Comparison of ENCODE assay signal across 4 worm cellular contexts in the genomic region with DNA sequence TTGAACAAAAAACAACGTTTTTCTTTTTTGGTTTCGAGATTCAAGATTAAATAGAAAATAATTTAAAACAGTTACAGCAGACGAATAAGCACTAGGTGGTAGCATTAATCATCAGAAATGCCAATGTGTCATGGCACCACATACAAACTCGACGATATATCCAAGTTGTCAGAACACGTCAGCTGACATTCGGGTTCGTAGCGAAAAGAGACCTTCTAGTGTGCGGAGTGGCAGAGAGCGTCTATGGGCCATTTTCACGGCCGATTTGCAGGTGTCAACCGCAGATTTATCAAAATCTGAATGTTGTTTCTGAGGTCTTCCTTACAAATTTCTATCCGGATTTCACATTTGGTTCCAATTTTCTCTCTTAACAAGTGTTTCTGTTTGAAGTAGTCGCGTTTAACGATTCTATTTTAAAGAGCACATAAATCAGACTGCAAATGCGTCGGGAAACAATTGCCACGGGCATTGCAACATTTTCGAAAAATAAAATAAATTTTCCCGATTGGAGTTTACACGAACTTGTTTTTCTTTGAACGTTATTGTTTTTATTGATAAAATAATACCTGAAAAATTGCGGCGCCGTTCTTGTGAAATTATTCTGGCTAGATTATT.
TF ChIP-seq lines count a peak whose summit lies in the region.

No protein-coding gene starts in this region.

TF ChIP-seq in whole organism, L1 larva, 84 proteins besides CTCF, POLR2A, EP300 and RAD21:
- TF ChIP-seq vab-15 (tag; optimal IDR thresholded peaks at IDR 0.05; lab: Kevin White, UChicago), result no peak
- no peak for TF ChIP-seq egl-13 (tag; optimal IDR thresholded peaks at IDR 0.05; lab: Kevin White, UChicago)
- no peak for TF ChIP-seq hlh-4 (tag; optimal IDR thresholded peaks at IDR 0.05; lab: Kevin White, UChicago)
- TF ChIP-seq ets-5 (GFP tag; IDR thresholded peaks at IDR 0.05; lab: Robert Waterston, UW), result no peak
- TF ChIP-seq xbp-1 (tag; optimal IDR thresholded peaks at IDR 0.05; lab: Kevin White, UChicago), result no peak
- TF ChIP-seq rnt-1 (tag; optimal IDR thresholded peaks at IDR 0.05; lab: Kevin White, UChicago), result peak; percentile 11
- peak; percentile 22 for TF ChIP-seq fkh-4 (tag; optimal IDR thresholded peaks at IDR 0.05; lab: Kevin White, UChicago; ENCODE audit: borderline replicate concordance)
- TF ChIP-seq ztf-4 (tag; optimal IDR thresholded peaks at IDR 0.05; lab: Kevin White, UChicago), result no peak
- peak; percentile 83 for TF ChIP-seq pag-3 (tag; optimal IDR thresholded peaks at IDR 0.05; lab: Kevin White, UChicago; ENCODE audit: borderline replicate concordance, insufficient read depth)
- TF ChIP-seq snu-23 (GFP tag; optimal IDR thresholded peaks at IDR 0.05; lab: Kevin White, UChicago), result no peak
- peak; percentile 82 for TF ChIP-seq dsc-1 (tag; optimal IDR thresholded peaks at IDR 0.05; lab: Kevin White, UChicago)
- no peak for TF ChIP-seq mab-9 (GFP tag; IDR thresholded peaks at IDR 0.05; lab: Robert Waterston, UW)
- no peak for TF ChIP-seq hpl-2 (GFP tag; optimal IDR thresholded peaks at IDR 0.05; lab: Kevin White, UChicago)
- TF ChIP-seq nhr-84 (tag; optimal IDR thresholded peaks at IDR 0.05; lab: Kevin White, UChicago), result no peak
- TF ChIP-seq nhr-71 (tag; optimal IDR thresholded peaks at IDR 0.05; lab: Kevin White, UChicago), result no peak
- TF ChIP-seq ceh-63 (GFP tag; optimal IDR thresholded peaks at IDR 0.05; lab: Kevin White, UChicago), result no peak
- TF ChIP-seq sup-37 (GFP tag; optimal IDR thresholded peaks at IDR 0.05; lab: Kevin White, UChicago), result no peak
- TF ChIP-seq hlh-17 (GFP tag; optimal IDR thresholded peaks at IDR 0.05; lab: Kevin White, UChicago; ENCODE audit: borderline replicate concordance), result no peak
TF ChIP-seq in whole organism, L1 larva: peak in this region for 4.

TF ChIP-seq in whole organism, L3 larva, 47 proteins besides CTCF, POLR2A, EP300 and RAD21:
- TF ChIP-seq ztf-11 (tag; optimal IDR thresholded peaks at IDR 0.05; lab: Kevin White, UChicago), result no peak
- TF ChIP-seq fkh-10 (GFP tag; optimal IDR thresholded peaks at IDR 0.05; lab: Kevin White, UChicago), result no peak
- TF ChIP-seq nhr-12 (tag; optimal IDR thresholded peaks at IDR 0.05; lab: Kevin White, UChicago), result no peak
- TF ChIP-seq egl-5 (tag; optimal IDR thresholded peaks at IDR 0.05; lab: Kevin White, UChicago), result peak; percentile 24
- no peak for TF ChIP-seq snpc-4 (tag; optimal IDR thresholded peaks at IDR 0.05; lab: Kevin White, UChicago)
- no peak for TF ChIP-seq elt-3 (tag; optimal IDR thresholded peaks at IDR 0.05; lab: Kevin White, UChicago)
- no peak for TF ChIP-seq nhr-43 (tag; optimal IDR thresholded peaks at IDR 0.05; lab: Kevin White, UChicago; ENCODE audit: poor library complexity, severe bottlenecking)
- TF ChIP-seq elt-1 (tag; optimal IDR thresholded peaks at IDR 0.05; lab: Kevin White, UChicago), result no peak
- peak; percentile 12 for TF ChIP-seq lin-39 (tag; optimal IDR thresholded peaks at IDR 0.05; lab: Kevin White, UChicago)
- no peak for TF ChIP-seq nfya-1 (tag; optimal IDR thresholded peaks at IDR 0.05; lab: Kevin White, UChicago; ENCODE audit: insufficient read depth)
- no peak for TF ChIP-seq sea-2 (GFP tag; optimal IDR thresholded peaks at IDR 0.05; lab: Kevin White, UChicago)
- TF ChIP-seq nhr-67 (tag; optimal IDR thresholded peaks at IDR 0.05; lab: Kevin White, UChicago), result no peak
TF ChIP-seq in whole organism, L3 larva: peak in this region for 2.

TF ChIP-seq in whole organism, late embryonic, 69 proteins besides CTCF, POLR2A, EP300 and RAD21:
- TF ChIP-seq sdc-2 (tag; optimal IDR thresholded peaks at IDR 0.05; lab: Kevin White, UChicago) (no peak), K09A11.1 (tag; optimal IDR thresholded peaks at IDR 0.05; lab: Kevin White, UChicago; ENCODE audit: insufficient read depth) (no peak), npax-4 (tag; optimal IDR thresholded peaks at IDR 0.05; lab: Kevin White, UChicago) (no peak), rnt-1 (tag; optimal IDR thresholded peaks at IDR 0.05; lab: Kevin White, UChicago) (peak; percentile 53), ets-4 (tag; optimal IDR thresholded peaks at IDR 0.05; lab: Kevin White, UChicago) (no peak), C08G9.2 (tag; optimal IDR thresholded peaks at IDR 0.05; lab: Kevin White, UChicago) (no peak), lim-6 (tag; optimal IDR thresholded peaks at IDR 0.05; lab: Kevin White, UChicago) (no peak), sox-2 (GFP tag; IDR thresholded peaks at IDR 0.05; lab: Robert Waterston, UW) (no peak), ceh-22 (tag; optimal IDR thresholded peaks at IDR 0.05; lab: Kevin White, UChicago) (no peak), unc-55 (GFP tag; optimal IDR thresholded peaks at IDR 0.05; lab: Kevin White, UChicago) (peak; percentile 75), pros-1 (tag; optimal IDR thresholded peaks at IDR 0.05; lab: Kevin White, UChicago) (no peak), ama-1 (optimal IDR thresholded peaks at IDR 0.05; lab: Kevin White, UChicago) (no peak)

TF ChIP-seq in whole organism, mixed stage, embryonic, 35 proteins besides CTCF, POLR2A, EP300 and RAD21:
- TF ChIP-seq nhr-28 (tag; optimal IDR thresholded peaks at IDR 0.05; lab: Kevin White, UChicago) (no peak), blmp-1 (tag; optimal IDR thresholded peaks at IDR 0.05; lab: Kevin White, UChicago) (no peak), hlh-1 (tag; optimal IDR thresholded peaks at IDR 0.05; lab: Kevin White, UChicago) (peak; percentile 92), unc-62 (GFP tag; optimal IDR thresholded peaks at IDR 0.05; lab: Kevin White, UChicago) (peak; percentile 88), ceh-83 (GFP tag; optimal IDR thresholded peaks at IDR 0.05; lab: Kevin White, UChicago) (no peak), snpc-4 (tag; optimal IDR thresholded peaks at IDR 0.05; lab: Kevin White, UChicago) (no peak), bed-3 (GFP tag; optimal IDR thresholded peaks at IDR 0.05; lab: Kevin White, UChicago) (no peak), ceh-39 (tag; optimal IDR thresholded peaks at IDR 0.05; lab: Kevin White, UChicago) (no peak), ham-2 (GFP tag; optimal IDR thresholded peaks at IDR 0.05; lab: Kevin White, UChicago) (no peak), nhr-2 (tag; optimal IDR thresholded peaks at IDR 0.05; lab: Kevin White, UChicago) (no peak), elt-1 (tag; optimal IDR thresholded peaks at IDR 0.05; lab: Kevin White, UChicago; ENCODE audit: borderline replicate concordance, insufficient read depth) (no peak), drap-1 (GFP tag; optimal IDR thresholded peaks at IDR 0.05; lab: Kevin White, UChicago) (no peak), mab-5 (tag; optimal IDR thresholded peaks at IDR 0.05; lab: Kevin White, UChicago) (peak; percentile 2), elt-3 (tag; optimal IDR thresholded peaks at IDR 0.05; lab: Kevin White, UChicago) (no peak), zip-8 (tag; optimal IDR thresholded peaks at IDR 0.05; lab: Kevin White, UChicago) (no peak), mls-2 (tag; optimal IDR thresholded peaks at IDR 0.05; lab: Kevin White, UChicago) (no peak), unc-39 (tag; optimal IDR thresholded peaks at IDR 0.05; lab: Kevin White, UChicago) (no peak), nhr-237 (tag; optimal IDR thresholded peaks at IDR 0.05; lab: Kevin White, UChicago) (no peak), lin-13 (tag; optimal IDR thresholded peaks at IDR 0.05; lab: Kevin White, UChicago) (no peak), unc-120 (tag; optimal IDR thresholded peaks at IDR 0.05; lab: Kevin White, UChicago; ENCODE audit: poor library complexity, severe bottlenecking) (peak; percentile 59), lin-32 (GFP tag; optimal IDR thresholded peaks at IDR 0.05; lab: Kevin White, UChicago) (no peak), mep-1 (tag; optimal IDR thresholded peaks at IDR 0.05; lab: Kevin White, UChicago) (no peak), ztf-11 (tag; optimal IDR thresholded peaks at IDR 0.05; lab: Kevin White, UChicago) (no peak), tbx-8 (GFP tag; optimal IDR thresholded peaks at IDR 0.05; lab: Kevin White, UChicago) (no peak), cnd-1 (tag; optimal IDR thresholded peaks at IDR 0.05; lab: Kevin White, UChicago) (no peak), nhr-76 (tag; optimal IDR thresholded peaks at IDR 0.05; lab: Kevin White, UChicago) (no peak), ces-1 (GFP tag; optimal IDR thresholded peaks at IDR 0.05; lab: Kevin White, UChicago) (no peak)
